Fruit fly (Drosophila melanogaster) whole organism, embryonic: ENCODE results near the gene CG15550.

Experiments
- Aef1 ChIP-seq: fragments of 200-800 bp; sonication (Bioruptor generic); IDR thresholded peaks from 3 replicates; pipeline ENCODE4 v1.3.6; 2022; ENCODE audit warnings: missing biosample characterization, missing genetic modification characterization
- CG10366 ChIP-seq: fragments of 200-800 bp; sonication (Bioruptor generic); IDR thresholded peaks from 2 replicates; pipeline ENCODE4 v1.3.6; 2022; ENCODE audit warnings: missing biosample characterization, missing genetic modification characterization
- CG10543 ChIP-seq: fragments of 200-800 bp; sonication (Bioruptor generic); optimal IDR thresholded peaks from 3 replicates; lab custom pipeline; 2017; ENCODE audit warnings: missing biosample characterization, mild to moderate bottlenecking, missing genetic modification characterization, moderate library complexity
- CG10959 ChIP-seq: fragments of 200-800 bp; sonication (Bioruptor generic); IDR thresholded peaks from 2 replicates; pipeline ENCODE4 v1.3.6; 2022; ENCODE audit warnings: missing biosample characterization, missing genetic modification characterization
- CG11723 ChIP-seq: fragments of 200-800 bp; sonication (Bioruptor generic); optimal IDR thresholded peaks from 2 replicates; lab custom pipeline; 2017; ENCODE audit warnings: missing biosample characterization, mild to moderate bottlenecking, missing genetic modification characterization
- CG12071 ChIP-seq: fragments of 200-800 bp; sonication (Bioruptor generic); optimal IDR thresholded peaks from 3 replicates; lab custom pipeline; 2018; ENCODE audit warnings: missing biosample characterization, mild to moderate bottlenecking, missing genetic modification characterization
- CG12769 ChIP-seq: fragments of 200-800 bp; sonication (Bioruptor generic); optimal IDR thresholded peaks from 2 replicates; lab custom pipeline; 2019; ENCODE audit warnings: missing biosample characterization, mild to moderate bottlenecking, missing genetic modification characterization, moderate library complexity
- CG13624 ChIP-seq: fragments of 200-800 bp; sonication (Bioruptor generic); optimal IDR thresholded peaks from 2 replicates; lab custom pipeline; 2016; ENCODE audit warnings: missing biosample characterization, missing genetic modification characterization
- CG17359 ChIP-seq: fragments of 200-800 bp; sonication (Bioruptor generic); optimal IDR thresholded peaks from 3 replicates; lab custom pipeline; 2018; ENCODE audit warnings: missing biosample characterization, mild to moderate bottlenecking, missing genetic modification characterization, moderate library complexity
- CG17361 ChIP-seq: fragments of 200-800 bp; sonication (Bioruptor generic); IDR thresholded peaks from 3 replicates; pipeline ENCODE4 v1.3.6; 2022; ENCODE audit warnings: missing biosample characterization, missing genetic modification characterization
- CG18262 ChIP-seq: fragments of 200-800 bp; optimal IDR thresholded peaks from 3 replicates; lab custom pipeline; 2019; ENCODE audit warnings: missing biosample characterization, mild to moderate bottlenecking, missing genetic modification characterization, moderate library complexity
- CG2678 ChIP-seq: fragments of 200-800 bp; sonication (Bioruptor generic); optimal IDR thresholded peaks from 3 replicates; lab custom pipeline; 2019; ENCODE audit warnings: missing biosample characterization, mild to moderate bottlenecking, missing genetic modification characterization, moderate library complexity
- CG32767 ChIP-seq: fragments of 200-800 bp; sonication (Bioruptor generic); IDR thresholded peaks from 2 replicates; pipeline ENCODE4 v1.3.6; 2022; ENCODE audit warnings: missing biosample characterization, missing genetic modification characterization
- CG34224 ChIP-seq: fragments of 200-800 bp; sonication (Bioruptor generic); IDR thresholded peaks from 3 replicates; pipeline ENCODE4 v1.3.6; 2022; ENCODE audit warnings: missing biosample characterization, missing genetic modification characterization; ENCODE audit not compliant: partially characterized antibody
- CG6813 ChIP-seq: fragments of 200-800 bp; sonication (Bioruptor generic); optimal IDR thresholded peaks from 2 replicates; lab custom pipeline; 2017; ENCODE audit warnings: missing biosample characterization, missing genetic modification characterization, mild to moderate bottlenecking, moderate library complexity, missing genetic modification reagents
- CG6854 ChIP-seq: fragments of 200-800 bp; sonication (Bioruptor generic); optimal IDR thresholded peaks from 3 replicates; lab custom pipeline; 2017; ENCODE audit warnings: missing biosample characterization, mild to moderate bottlenecking, missing genetic modification characterization
- CG7745 ChIP-seq: fragments of 200-800 bp; sonication (Bioruptor generic); optimal IDR thresholded peaks from 2 replicates; lab custom pipeline; 2018; ENCODE audit warnings: missing biosample characterization, mild to moderate bottlenecking, missing genetic modification characterization, moderate library complexity
- CG8290 ChIP-seq, 3 experiments: fragments of 200-800 bp; sonication (Bioruptor generic); optimal IDR thresholded peaks; 2 replicates each; lab custom pipeline; 2016 to 2019; ENCODE audit warnings: missing biosample characterization in 3 of 3, missing genetic modification characterization in 3 of 3, mild to moderate bottlenecking in 2 of 3, moderate library complexity in 1 of 3
- CHES-1-like ChIP-seq: fragments of 200-800 bp; sonication (Bioruptor generic); optimal IDR thresholded peaks from 2 replicates; lab custom pipeline; 2016; ENCODE audit warnings: missing biosample characterization, missing genetic modification characterization
- CrebB ChIP-seq: fragments of 200-800 bp; sonication (Bioruptor generic); optimal IDR thresholded peaks from 3 replicates; lab custom pipeline; 2018; ENCODE audit warnings: missing biosample characterization, mild to moderate bottlenecking, missing genetic modification characterization
- D19A ChIP-seq: fragments of 200-800 bp; optimal IDR thresholded peaks from 3 replicates; lab custom pipeline; 2019; ENCODE audit warnings: missing biosample characterization, mild to moderate bottlenecking, missing genetic modification characterization, moderate library complexity
- Dp ChIP-seq: fragments of 200-800 bp; sonication (Bioruptor generic); optimal IDR thresholded peaks from 2 replicates; lab custom pipeline; 2018; ENCODE audit warnings: missing biosample characterization, mild to moderate bottlenecking, missing genetic modification characterization, moderate library complexity
- Elba2 ChIP-seq: fragments of 200-800 bp; sonication (Bioruptor generic); optimal IDR thresholded peaks from 3 replicates; lab custom pipeline; 2016; ENCODE audit warnings: missing biosample characterization, missing genetic modification characterization
- Ets65A ChIP-seq: fragments of 200-800 bp; sonication (Bioruptor generic); peaks from one replicate; lab custom pipeline; 2016; ENCODE audit warnings: missing biosample characterization, missing genetic modification characterization
- Fer1 ChIP-seq: fragments of 200-800 bp; sonication (Bioruptor generic); optimal IDR thresholded peaks from 2 replicates; lab custom pipeline; 2017; ENCODE audit warnings: missing biosample characterization, mild to moderate bottlenecking, missing genetic modification characterization
- Kr ChIP-seq: fragments of 200-800 bp; sonication (Bioruptor generic); optimal IDR thresholded peaks from 2 replicates; lab custom pipeline; 2017; ENCODE audit warnings: missing biosample characterization, mild to moderate bottlenecking, missing genetic modification characterization
- Lhr ChIP-seq: fragments of 200-800 bp; sonication (Bioruptor generic); optimal IDR thresholded peaks from 3 replicates; lab custom pipeline; 2017; ENCODE audit warnings: mild to moderate bottlenecking, missing biosample characterization, missing genetic modification reagents, missing genetic modification characterization
- Med ChIP-seq: fragments of 200-800 bp; sonication (Bioruptor generic); peaks from one replicate; lab custom pipeline; 2016; ENCODE audit warnings: missing biosample characterization, missing genetic modification characterization, mild to moderate bottlenecking, inconsistent platforms, moderate library complexity
- NFAT ChIP-seq: fragments of 200-800 bp; sonication (Bioruptor generic); IDR thresholded peaks from 2 replicates; pipeline ENCODE4 v1.3.6; 2022; ENCODE audit warnings: missing biosample characterization, missing genetic modification characterization
- PHDP ChIP-seq: fragments of 200-800 bp; sonication (Bioruptor generic); optimal IDR thresholded peaks from 3 replicates; lab custom pipeline; 2018; ENCODE audit warnings: missing biosample characterization, mild to moderate bottlenecking, missing genetic modification characterization, moderate library complexity
- Ptx1 ChIP-seq: fragments of 200-800 bp; sonication (Bioruptor generic); IDR thresholded peaks from 2 replicates; pipeline ENCODE4 v1.3.6; 2022; ENCODE audit warnings: missing biosample characterization, missing genetic modification characterization
- bowl ChIP-seq: fragments of 200-800 bp; sonication (Bioruptor generic); IDR thresholded peaks from 2 replicates; pipeline ENCODE4 v1.3.6; 2022; ENCODE audit warnings: missing biosample characterization, missing genetic modification characterization
- bsh ChIP-seq, 2 experiments: fragments of 200-800 bp; sonication (Bioruptor generic); optimal IDR thresholded peaks; 2 replicates each; lab custom pipeline; 2017 to 2018; ENCODE audit warnings: mild to moderate bottlenecking in 2 of 2, missing biosample characterization in 2 of 2, missing genetic modification characterization in 2 of 2, moderate library complexity in 1 of 2
- ci ChIP-seq: fragments of 200-800 bp; sonication (Bioruptor generic); IDR thresholded peaks from 3 replicates; pipeline ENCODE4 v1.3.6; 2022; ENCODE audit warnings: missing biosample characterization, missing genetic modification characterization
- crc ChIP-seq: fragments of 200-800 bp; sonication (Bioruptor generic); optimal IDR thresholded peaks from 2 replicates; lab custom pipeline; 2016; ENCODE audit warnings: missing biosample characterization, missing genetic modification characterization
- crol ChIP-seq: fragments of 200-800 bp; sonication (Bioruptor generic); IDR thresholded peaks from 2 replicates; pipeline ENCODE4 v1.3.6; 2022; ENCODE audit warnings: missing biosample characterization, missing genetic modification characterization
- cwo ChIP-seq: fragments of 200-800 bp; sonication (Bioruptor generic); optimal IDR thresholded peaks from 3 replicates; lab custom pipeline; 2017; ENCODE audit warnings: missing biosample characterization, missing genetic modification characterization, mild to moderate bottlenecking, moderate library complexity, missing genetic modification reagents
- danr ChIP-seq: fragments of 200-800 bp; sonication (Bioruptor generic); IDR thresholded peaks from 2 replicates; pipeline ENCODE4 v1.3.6; 2022; ENCODE audit warnings: missing biosample characterization, missing genetic modification characterization
- fd3F ChIP-seq: fragments of 200-800 bp; sonication (Bioruptor generic); optimal IDR thresholded peaks from 2 replicates; lab custom pipeline; 2018; ENCODE audit warnings: missing biosample characterization, mild to moderate bottlenecking, missing genetic modification characterization, moderate library complexity
- grau ChIP-seq: fragments of 200-800 bp; optimal IDR thresholded peaks from 3 replicates; lab custom pipeline; 2019; ENCODE audit warnings: missing biosample characterization, mild to moderate bottlenecking, missing genetic modification characterization, moderate library complexity
- grn ChIP-seq: fragments of 200-800 bp; sonication (Bioruptor generic); optimal IDR thresholded peaks from 3 replicates; lab custom pipeline; 2017; ENCODE audit warnings: missing biosample characterization, missing genetic modification characterization
- gsb-n ChIP-seq: fragments of 200-800 bp; sonication (Bioruptor generic); optimal IDR thresholded peaks from 3 replicates; lab custom pipeline; 2018; ENCODE audit warnings: missing biosample characterization, mild to moderate bottlenecking, missing genetic modification characterization
- kni ChIP-seq: fragments of 200-800 bp; sonication (Bioruptor generic); optimal IDR thresholded peaks from 3 replicates; lab custom pipeline; 2017; ENCODE audit warnings: mild to moderate bottlenecking, missing biosample characterization, missing genetic modification reagents, missing genetic modification characterization
- lilli ChIP-seq: fragments of 200-800 bp; sonication (Bioruptor generic); optimal IDR thresholded peaks from 3 replicates; lab custom pipeline; 2016; ENCODE audit warnings: missing biosample characterization, missing genetic modification characterization
- pb ChIP-seq: fragments of 200-800 bp; sonication (Bioruptor generic); optimal IDR thresholded peaks from 3 replicates; lab custom pipeline; 2016; ENCODE audit warnings: missing biosample characterization, missing genetic modification characterization
- sd ChIP-seq: fragments of 200-800 bp; sonication (Bioruptor generic); optimal IDR thresholded peaks from 3 replicates; lab custom pipeline; 2018; ENCODE audit warnings: missing biosample characterization, mild to moderate bottlenecking, missing genetic modification characterization, moderate library complexity
- slp2 ChIP-seq: fragments of 200-800 bp; sonication (Bioruptor generic); optimal IDR thresholded peaks from 2 replicates; lab custom pipeline; 2016; ENCODE audit warnings: missing biosample characterization, missing genetic modification characterization
- sna ChIP-seq: fragments of 200-800 bp; sonication (Bioruptor generic); IDR thresholded peaks from 2 replicates; pipeline ENCODE4 v1.3.6; 2022; ENCODE audit warnings: missing biosample characterization, missing genetic modification characterization; ENCODE audit not compliant: partially characterized antibody
- twi ChIP-seq: fragments of 200-800 bp; optimal IDR thresholded peaks from 2 replicates; lab custom pipeline; 2019; ENCODE audit warnings: missing biosample characterization, mild to moderate bottlenecking, missing genetic modification characterization, moderate library complexity

The CG15550 gene

DNA sequence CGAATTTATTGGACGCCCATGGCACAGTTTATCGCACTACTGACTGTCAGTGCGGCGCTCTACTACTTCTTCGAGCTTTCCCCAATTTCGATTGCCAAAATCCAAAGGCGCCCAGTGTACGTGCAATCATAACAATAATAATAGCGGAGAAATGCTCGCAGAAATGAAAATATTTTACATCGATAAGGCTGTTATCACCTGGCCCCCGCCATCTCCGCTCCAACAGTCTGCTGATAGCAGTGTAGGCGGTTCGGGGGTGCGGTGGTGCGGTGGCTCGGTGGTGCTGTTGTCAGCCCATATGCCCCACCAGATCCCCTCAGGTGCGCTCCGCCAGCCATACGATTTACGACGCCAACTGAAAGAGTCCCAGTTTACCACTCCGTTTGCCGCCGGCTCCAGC is 21.7 kb downstream of the CG15550 start (continued):
- TF ChIP-seq CG2678 (peak; percentile 25), D19A (tag; lab: Kevin White, UChicago) (no peak), pb (GFP tag; lab: Kevin White, UChicago) (no peak), cwo (GFP tag; lab: Kevin White, UChicago) (no peak), CrebB (tag; lab: Kevin White, UChicago) (no peak), twi (no peak), CG12769 (tag; lab: Kevin White, UChicago) (peak; percentile 39), CG13624 (GFP tag; lab: Kevin White, UChicago) (no peak), Dp (GFP tag; lab: Kevin White, UChicago) (no peak), CG10543 (peak; percentile 36), ci (GFP tag; lab: Robert Waterston, UW) (0 out of 3 replicates have a peak, but pooled peaks have one; percentile 23), grau (tag; lab: Kevin White, UChicago) (no peak), CG18262 (tag; lab: Kevin White, UChicago) (no peak), Kr (GFP tag; lab: Kevin White, UChicago) (no peak), NFAT (GFP tag; lab: Robert Waterston, UW) (0 out of 2 replicates have a peak, but pooled peaks have one; percentile 6), CG8290 (GFP tag; optimal IDR thresholded peaks at IDR 0.05; lab: Kevin White, UChicago) (no peak), CG8290 (tag; optimal IDR thresholded peaks at IDR 0.05; lab: Kevin White, UChicago) (peak in 1 of 2 experiments; percentile 27), sd (peak; percentile 23), grn (GFP tag; lab: Kevin White, UChicago) (no peak), crol (GFP tag; lab: Robert Waterston, UW) (peak; percentile 98), Med (GFP tag; lab: Kevin White, UChicago) (peak; percentile 28), CHES-1-like (no peak), CG10366 (GFP tag; lab: Robert Waterston, UW) (no peak), slp2 (no peak), PHDP (tag; lab: Kevin White, UChicago) (peak; percentile 12), bsh (GFP tag; optimal IDR thresholded peaks at IDR 0.05; lab: Kevin White, UChicago) (no peak), Aef1 (peak; percentile 12; the same call in 1 of the 3 replicates), kni (GFP tag; lab: Kevin White, UChicago) (no peak), CG17361 (no peak), Elba2 (GFP tag; lab: Kevin White, UChicago) (no peak), CG11723 (no peak), CG12071 (GFP tag; lab: Kevin White, UChicago) (peak; percentile 2)

- TF ChIP-seq Ets65A = peak; percentile 86
- TF ChIP-seq fd3F (GFP tag; lab: Kevin White, UChicago) = no peak
- no peak for TF ChIP-seq CG8290 (GFP tag; optimal IDR thresholded peaks at IDR 0.05; lab: Kevin White, UChicago)
- peak in 1 of 2 experiments; percentile 24 for TF ChIP-seq CG8290 (tag; optimal IDR thresholded peaks at IDR 0.05; lab: Kevin White, UChicago)
- 0 out of 2 replicates have a peak, but pooled peaks have one; percentile 16 for TF ChIP-seq Ptx1
These were observed 23.2 kb downstream of the CG15550 start for dm6 chr3R:30913704-30914103.

DNA sequence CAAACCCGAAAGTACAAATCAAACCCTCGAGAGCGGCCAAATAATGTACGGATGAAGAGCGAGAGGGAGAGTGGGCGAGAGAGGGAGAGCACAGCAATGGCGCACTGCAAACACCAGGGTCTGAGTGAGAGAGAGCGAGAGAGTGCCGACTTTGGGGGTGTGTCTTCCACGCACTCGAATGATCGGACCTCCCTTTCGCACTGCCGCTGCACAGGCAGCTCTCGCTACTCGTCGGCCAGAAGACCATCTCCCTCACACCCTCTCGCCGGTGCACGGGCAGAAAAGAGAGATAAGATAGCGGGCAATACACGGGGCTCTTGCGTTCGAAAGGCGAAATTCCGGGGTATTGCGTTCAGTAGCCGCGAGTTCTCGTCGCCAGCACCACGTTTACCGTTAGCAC is 24.5 kb downstream of the CG15550 start, which contains the start of gene Ptx1:
Gene Ptx1 (plus strand): TSS at position 353 of the 400 bp plus-strand sequence.
- TF ChIP-seq Fer1 (GFP tag; lab: Kevin White, UChicago) (peak; percentile 46), gsb-n (peak; percentile 29), lilli (no peak), danr (no peak), CG7745 (no peak), Lhr (GFP tag; lab: Kevin White, UChicago) (no peak), CG32767 (GFP tag; lab: Robert Waterston, UW) (peak; percentile 62; the same call in 1 of the 2 replicates), CG17359 (tag; lab: Kevin White, UChicago) (no peak), crc (no peak), CG10959 (no peak), sna (GFP tag; lab: Robert Waterston, UW) (peak; percentile 80), CG34224 (peak; percentile 63; the same call in 1 of the 3 replicates), bowl (GFP tag; lab: Robert Waterston, UW) (no peak; the same call in 1 of the 2 replicates), CG6854 (GFP tag; lab: Kevin White, UChicago) (no peak), CG6813 (GFP tag; lab: Kevin White, UChicago) (no peak)
